Fruit fly (Drosophila melanogaster) whole organism, wandering third instar larva: ENCODE data around the gene CG7781.

ENCODE experiments used
- Abd-B ChIP-seq: fragments of >200 bp; optimal IDR thresholded peaks from 2 replicates; lab custom pipeline; 2017; ENCODE audit warnings: missing biosample characterization, missing genetic modification characterization
- CG32264 ChIP-seq: fragments of 200-800 bp; sonication (Bioruptor generic); optimal IDR thresholded peaks from 2 replicates; lab custom pipeline; 2016; ENCODE audit warnings: missing biosample characterization, missing genetic modification characterization
- CG9705 ChIP-seq: fragments of 200-800 bp; sonication (Bioruptor generic); optimal IDR thresholded peaks from 2 replicates; lab custom pipeline; 2018; ENCODE audit warnings: missing biosample characterization, mild to moderate bottlenecking, missing genetic modification characterization
- CrebA ChIP-seq: fragments of 200-800 bp; sonication (Bioruptor generic); optimal IDR thresholded peaks from 2 replicates; lab custom pipeline; 2016; ENCODE audit warnings: missing biosample characterization, mild to moderate bottlenecking, missing genetic modification characterization, borderline replicate concordance
- Dfd ChIP-seq: fragments of >200 bp; optimal IDR thresholded peaks from 2 replicates; lab custom pipeline; 2017; ENCODE audit warnings: missing biosample characterization, missing genetic modification characterization
- Dif ChIP-seq: fragments of 200-275, 200-300 bp; sonication (Bioruptor generic); optimal IDR thresholded peaks from 2 replicates; lab custom pipeline; 2018; ENCODE audit warnings: missing biosample characterization, missing genetic modification characterization; ENCODE audit not compliant: partially characterized antibody
- GATAd ChIP-seq: sonication (Bioruptor generic); optimal IDR thresholded peaks from 2 replicates; lab custom pipeline; 2016; ENCODE audit warnings: missing biosample characterization, missing genetic modification characterization
- HLH106 ChIP-seq: fragments of 200-800 bp; optimal IDR thresholded peaks from 3 replicates; lab custom pipeline; 2019; ENCODE audit warnings: missing biosample characterization, mild to moderate bottlenecking, missing genetic modification characterization, moderate library complexity
- Hnf4 ChIP-seq: fragments of 200-800 bp; sonication (Bioruptor generic); optimal IDR thresholded peaks from 2 replicates; lab custom pipeline; 2016; ENCODE audit warnings: missing biosample characterization, mild to moderate bottlenecking, missing genetic modification characterization
- Hr78 ChIP-seq: fragments of >200 bp; optimal IDR thresholded peaks from 2 replicates; lab custom pipeline; 2017; ENCODE audit warnings: missing biosample characterization, missing genetic modification characterization
- Hr83 ChIP-seq: fragments of 200-300 bp; sonication (Bioruptor generic); optimal IDR thresholded peaks from 2 replicates; lab custom pipeline; 2016; ENCODE audit warnings: missing biosample characterization, mild to moderate bottlenecking, missing genetic modification characterization, moderate library complexity; ENCODE audit not compliant: poor library complexity, severe bottlenecking
- Jra ChIP-seq: sonication (Bioruptor generic); optimal IDR thresholded peaks from 2 replicates; lab custom pipeline; 2016; ENCODE audit warnings: missing biosample characterization, missing genetic modification characterization
- Myc ChIP-seq: fragments of >200 bp; optimal IDR thresholded peaks from 2 replicates; lab custom pipeline; 2017
- OdsH ChIP-seq: fragments of 200-800 bp; sonication (Bioruptor generic); optimal IDR thresholded peaks from 2 replicates; lab custom pipeline; 2016; ENCODE audit warnings: missing biosample characterization, mild to moderate bottlenecking, missing genetic modification characterization
- Rel ChIP-seq, 2 experiments: fragments of 200-800 bp; sonication (Bioruptor generic) in 1 of 2; optimal IDR thresholded peaks; 2 replicates in 1 of 2; 3 replicates in 1 of 2; lab custom pipeline; 2016 to 2019; ENCODE audit warnings: mild to moderate bottlenecking in 2 of 2, missing biosample characterization in 2 of 2, missing genetic modification characterization in 2 of 2, moderate library complexity in 1 of 2
- Vsx2 ChIP-seq: fragments of 200-300, 225-300 bp; sonication (Bioruptor generic); optimal IDR thresholded peaks from 2 replicates; lab custom pipeline; 2018; ENCODE audit warnings: missing biosample characterization, missing genetic modification characterization; ENCODE audit not compliant: partially characterized antibody
- br ChIP-seq: fragments of 200-800 bp; sonication (Bioruptor generic); optimal IDR thresholded peaks from 2 replicates; lab custom pipeline; 2016; ENCODE audit warnings: missing biosample characterization, missing genetic modification characterization
- dl ChIP-seq, 2 experiments: fragments of 175-275, 200-275 bp in 1 of 2; fragments of 200-275 bp in 1 of 2; sonication (Bioruptor generic); optimal IDR thresholded peaks; lab custom pipeline; 2018; ENCODE audit warnings: mild to moderate bottlenecking in 2 of 2, missing biosample characterization in 2 of 2, missing genetic modification characterization in 2 of 2, moderate library complexity in 2 of 2; ENCODE audit not compliant: partially characterized antibody in 2 of 2, insufficient read depth in 1 of 2
- dmrt93B ChIP-seq: fragments of 200-800 bp; sonication (Bioruptor generic); optimal IDR thresholded peaks from 2 replicates; lab custom pipeline; 2018; ENCODE audit warnings: missing biosample characterization, mild to moderate bottlenecking, missing genetic modification characterization
- dsf ChIP-seq: sonication (Bioruptor generic); optimal IDR thresholded peaks from 2 replicates; lab custom pipeline; 2016; ENCODE audit warnings: missing biosample characterization, missing genetic modification characterization, borderline replicate concordance
- ey ChIP-seq: fragments of 200-800 bp; sonication (Bioruptor generic); optimal IDR thresholded peaks from 2 replicates; lab custom pipeline; 2016; ENCODE audit warnings: missing biosample characterization, missing genetic modification characterization
- foxo ChIP-seq, 2 experiments: fragments of 200-800 bp; sonication (Bioruptor generic); optimal IDR thresholded peaks; 2 replicates in 1 of 2; 3 replicates in 1 of 2; lab custom pipeline; 2016 to 2017; ENCODE audit warnings: missing biosample characterization in 2 of 2, missing genetic modification characterization in 2 of 2
- fru ChIP-seq: fragments of 200-800 bp; sonication (Bioruptor generic); optimal IDR thresholded peaks from 3 replicates; lab custom pipeline; 2016; ENCODE audit warnings: missing biosample characterization, mild to moderate bottlenecking, missing genetic modification characterization
- h ChIP-seq: fragments of 200-800 bp; sonication (Bioruptor generic); optimal IDR thresholded peaks from 3 replicates; lab custom pipeline; 2016; ENCODE audit warnings: missing biosample characterization, mild to moderate bottlenecking, missing genetic modification characterization
- jim ChIP-seq: fragments of 175-275, 200-325 bp; sonication (Bioruptor generic); optimal IDR thresholded peaks from 2 replicates; lab custom pipeline; 2016; ENCODE audit warnings: missing biosample characterization, mild to moderate bottlenecking, missing genetic modification characterization
- lola ChIP-seq: fragments of >200 bp; optimal IDR thresholded peaks from 2 replicates; lab custom pipeline; 2017; ENCODE audit warnings: missing biosample characterization, missing genetic modification characterization
- pan ChIP-seq: fragments of >200 bp; optimal IDR thresholded peaks from 2 replicates; lab custom pipeline; 2017
- psq ChIP-seq: fragments of 200-800 bp; sonication (Bioruptor generic); optimal IDR thresholded peaks from 3 replicates; lab custom pipeline; 2017; ENCODE audit warnings: missing biosample characterization, mild to moderate bottlenecking, missing genetic modification characterization, moderate library complexity
- rgr ChIP-seq: fragments of 200-800 bp; sonication (Bioruptor generic); optimal IDR thresholded peaks from 3 replicates; lab custom pipeline; 2016; ENCODE audit warnings: missing biosample characterization, mild to moderate bottlenecking, missing genetic modification characterization
- sage ChIP-seq: fragments of 200-800 bp; sonication (Bioruptor generic); optimal IDR thresholded peaks from 2 replicates; lab custom pipeline; 2016; ENCODE audit warnings: missing biosample characterization, mild to moderate bottlenecking, missing genetic modification characterization
- usp ChIP-seq: fragments of >200 bp; optimal IDR thresholded peaks from 2 replicates; lab custom pipeline; 2017; ENCODE audit warnings: missing biosample characterization, missing genetic modification characterization
- woc ChIP-seq: sonication (Bioruptor generic); optimal IDR thresholded peaks from 2 replicates; lab custom pipeline; 2016; ENCODE audit warnings: missing biosample characterization, mild to moderate bottlenecking, missing genetic modification characterization

Gene CG7781

dm6 chr2L:8290092-8290424 is 35.2 kb downstream of the CG7781 start:
- TF ChIP-seq ey (GFP tag; lab: Kevin White, UChicago) (no peak), pan (lab: Kevin White, UChicago) (no peak), jim (no peak), dmrt93B (no peak), usp (GFP tag; lab: Kevin White, UChicago) (no peak), foxo (GFP tag; optimal IDR thresholded peaks at IDR 0.05; lab: Kevin White, UChicago) (no peak), CG9705 (GFP tag; lab: Kevin White, UChicago) (no peak), rgr (GFP tag; lab: Kevin White, UChicago) (no peak), lola (GFP tag; lab: Kevin White, UChicago) (no peak), Dif (GFP tag; lab: Kevin White, UChicago) (no peak), fru (GFP tag; lab: Kevin White, UChicago) (no peak), Vsx2 (no peak), Myc (lab: Kevin White, UChicago) (no peak), GATAd (no peak), CG32264 (no peak)

dm6 chr2L:8289352-8290091 is 35.7 kb downstream of the CG7781 start:
- TF ChIP-seq CG9705 (GFP tag; lab: Kevin White, UChicago) (no peak), Hr78 (GFP tag; lab: Kevin White, UChicago) (no peak), sage (GFP tag; lab: Kevin White, UChicago) (no peak), pan (lab: Kevin White, UChicago) (no peak), CG32264 (no peak), Abd-B (GFP tag; lab: Kevin White, UChicago) (no peak), Jra (GFP tag; lab: Kevin White, UChicago) (no peak), Rel (GFP tag; optimal IDR thresholded peaks at IDR 0.05; lab: Kevin White, UChicago) (no peak), Rel (tag; optimal IDR thresholded peaks at IDR 0.05; lab: Kevin White, UChicago) (no peak), woc (GFP tag; lab: Kevin White, UChicago) (no peak), dsf (GFP tag; lab: Kevin White, UChicago) (no peak), fru (GFP tag; lab: Kevin White, UChicago) (no peak), foxo (GFP tag; optimal IDR thresholded peaks at IDR 0.05; lab: Kevin White, UChicago) (no peak), OdsH (GFP tag; lab: Kevin White, UChicago) (no peak), Hr83 (GFP tag; lab: Kevin White, UChicago) (no peak), Dif (GFP tag; lab: Kevin White, UChicago) (no peak)

DNA sequence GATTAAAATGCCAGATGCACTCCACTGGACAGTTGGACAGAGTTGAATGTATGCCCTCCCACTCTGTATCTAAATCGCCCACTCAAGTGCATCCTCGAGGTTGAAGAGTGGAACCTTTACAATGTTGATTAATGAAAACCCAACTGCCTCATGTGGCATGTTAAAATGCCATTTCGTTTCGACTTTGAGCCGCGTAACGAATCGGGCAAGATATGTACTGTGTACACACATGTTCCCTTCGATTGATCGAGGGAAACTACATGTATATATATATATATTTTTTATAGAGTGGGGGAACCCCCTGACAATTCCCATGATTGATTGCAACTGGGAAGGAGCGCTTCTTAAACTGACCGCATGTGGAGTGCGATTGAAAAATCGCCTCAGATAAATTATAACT is 37.1 kb downstream of the CG7781 start:
- TF ChIP-seq dl (GFP tag; optimal IDR thresholded peaks at IDR 0.05; lab: Kevin White, UChicago; ENCODE audit: insufficient read depth in 1 of 2, partially characterized antibody in 2 of 2): no peak
- TF ChIP-seq psq (GFP tag; lab: Kevin White, UChicago): no peak
- no peak for TF ChIP-seq Dif (GFP tag; lab: Kevin White, UChicago)
- no peak for TF ChIP-seq sage (GFP tag; lab: Kevin White, UChicago)
- TF ChIP-seq Hr78 (GFP tag; lab: Kevin White, UChicago): no peak
- no peak for TF ChIP-seq h (GFP tag; lab: Kevin White, UChicago)
- no peak for TF ChIP-seq fru (GFP tag; lab: Kevin White, UChicago)
- no peak for TF ChIP-seq Myc (lab: Kevin White, UChicago)
- no peak for TF ChIP-seq Dfd (GFP tag; lab: Kevin White, UChicago)
- no peak for TF ChIP-seq HLH106 (tag; lab: Kevin White, UChicago)
- TF ChIP-seq br: no peak
- TF ChIP-seq Hnf4 (GFP tag; lab: Kevin White, UChicago): no peak
- TF ChIP-seq ey (GFP tag; lab: Kevin White, UChicago): no peak
- TF ChIP-seq CrebA (GFP tag; lab: Kevin White, UChicago): no peak
- no peak for TF ChIP-seq Abd-B (GFP tag; lab: Kevin White, UChicago)
- no peak for TF ChIP-seq OdsH (GFP tag; lab: Kevin White, UChicago)
- TF ChIP-seq Vsx2: no peak
- no peak for TF ChIP-seq Jra (GFP tag; lab: Kevin White, UChicago)
- TF ChIP-seq, all 38 proteins: peak for 0
